Worm (Caenorhabditis elegans) whole organism, early embryonic: ENCODE results near the gene F10C1.23.

Source experiments
- B0310.2 ChIP-seq: sonication (generic microtip); optimal IDR thresholded peaks from 2 replicates; lab custom pipeline; 2016; ENCODE audit warnings: mild to moderate bottlenecking, missing genetic modification characterization, missing compliant biosample characterization
- F13C5.2 ChIP-seq: sonication (generic microtip); optimal IDR thresholded peaks from 2 replicates; lab custom pipeline; 2017; ENCODE audit warnings: mild to moderate bottlenecking, missing genetic modification characterization, inconsistent platforms, missing compliant biosample characterization
- ama-1 ChIP-seq: fragments of 150-350 bp; optimal IDR thresholded peaks from 2 replicates; lab custom pipeline; 2014
- flt-1 ChIP-seq: fragments of 200-800 bp; sonication (Bioruptor generic); IDR thresholded peaks from 2 replicates; pipeline ENCODE4 v1.3.6; 2022; ENCODE audit warnings: missing genetic modification characterization, missing compliant biosample characterization
- hnd-1 ChIP-seq: sonication (generic microtip); optimal IDR thresholded peaks from 2 replicates; lab custom pipeline; 2016; ENCODE audit warnings: missing genetic modification characterization, missing compliant biosample characterization
- tra-4 ChIP-seq: sonication (generic microtip); optimal IDR thresholded peaks from 2 replicates; lab custom pipeline; 2017; ENCODE audit warnings: missing genetic modification characterization, missing compliant biosample characterization

ce11 chrII:5749733-5750238 is 8.1 kb upstream of the F10C1.23 start, which contains the start of gene ifb-2:
- TF ChIP-seq ama-1 (lab: Kevin White, UChicago) (no peak), B0310.2 (tag; lab: Kevin White, UChicago) (no peak), hnd-1 (tag; lab: Kevin White, UChicago) (no peak), flt-1 (GFP tag; lab: Robert Waterston, UW) (no peak), F13C5.2 (tag; lab: Kevin White, UChicago) (no peak), tra-4 (tag; lab: Kevin White, UChicago) (no peak)
